Fruit fly (Drosophila melanogaster) whole organism, embryonic: Measurements from ENCODE around the gene CG8300.
A peak's percentile ranks its signal among the peaks of the same experiment; 100 is the strongest.

Source experiments
- Antp ChIP-seq: fragments of 200-800 bp; sonication (Bioruptor generic); optimal IDR thresholded peaks from 3 replicates; lab custom pipeline; 2016; ENCODE audit warnings: missing biosample characterization, missing genetic modification characterization
- CG10654 ChIP-seq: fragments of 200-800 bp; sonication (Bioruptor generic); optimal IDR thresholded peaks from 2 replicates; lab custom pipeline; 2016; ENCODE audit warnings: missing biosample characterization, missing genetic modification characterization
- CG11085 ChIP-seq: fragments of 200-800 bp; sonication (Bioruptor generic); IDR thresholded peaks from 2 replicates; pipeline ENCODE4 v1.3.6; 2022; ENCODE audit warnings: missing biosample characterization, missing genetic modification characterization
- CG12391 ChIP-seq: fragments of 200-800 bp; sonication (Bioruptor generic); optimal IDR thresholded peaks from 3 replicates; lab custom pipeline; 2018; ENCODE audit warnings: missing biosample characterization, mild to moderate bottlenecking, missing genetic modification characterization, moderate library complexity
- CG12744 ChIP-seq: fragments of 200-800 bp; sonication (Bioruptor generic); optimal IDR thresholded peaks from 2 replicates; lab custom pipeline; 2016; ENCODE audit warnings: missing biosample characterization, missing genetic modification characterization
- CG13624 ChIP-seq: fragments of 200-800 bp; sonication (Bioruptor generic); optimal IDR thresholded peaks from 2 replicates; lab custom pipeline; 2016; ENCODE audit warnings: missing biosample characterization, missing genetic modification characterization
- CG14667 ChIP-seq: fragments of 200-800 bp; sonication (Bioruptor generic); IDR thresholded peaks from 2 replicates; pipeline ENCODE4 v1.3.6; 2022; ENCODE audit warnings: missing biosample characterization, missing genetic modification characterization
- CG15269 ChIP-seq: fragments of 200-800 bp; sonication (Bioruptor generic); optimal IDR thresholded peaks from 2 replicates; lab custom pipeline; 2018; ENCODE audit warnings: missing biosample characterization, mild to moderate bottlenecking, missing genetic modification characterization, moderate library complexity
- CG1603 ChIP-seq: fragments of 200-800 bp; sonication (Bioruptor generic); optimal IDR thresholded peaks from 2 replicates; lab custom pipeline; 2019; ENCODE audit warnings: missing biosample characterization, mild to moderate bottlenecking, missing genetic modification characterization, moderate library complexity
- CG18262 ChIP-seq: fragments of 200-800 bp; optimal IDR thresholded peaks from 3 replicates; lab custom pipeline; 2019; ENCODE audit warnings: missing biosample characterization, mild to moderate bottlenecking, missing genetic modification characterization, moderate library complexity
- CG2678 ChIP-seq: fragments of 200-800 bp; sonication (Bioruptor generic); optimal IDR thresholded peaks from 3 replicates; lab custom pipeline; 2019; ENCODE audit warnings: missing biosample characterization, mild to moderate bottlenecking, missing genetic modification characterization, moderate library complexity
- CG32767 ChIP-seq: fragments of 200-800 bp; sonication (Bioruptor generic); IDR thresholded peaks from 2 replicates; pipeline ENCODE4 v1.3.6; 2022; ENCODE audit warnings: missing biosample characterization, missing genetic modification characterization
- CG3726 ChIP-seq: fragments of 200-800 bp; sonication (Bioruptor generic); IDR thresholded peaks from 3 replicates; pipeline ENCODE4, ENCODE4 v1.3.6; 2022; ENCODE audit warnings: missing biosample characterization, missing genetic modification characterization
- CG5245 ChIP-seq: fragments of 200-800 bp; sonication (Bioruptor generic); optimal IDR thresholded peaks from 3 replicates; lab custom pipeline; 2016; ENCODE audit warnings: missing biosample characterization, missing genetic modification characterization
- CG6175 ChIP-seq: fragments of 200-800 bp; sonication (Bioruptor generic); IDR thresholded peaks from 3 replicates; pipeline ENCODE4 v1.3.6; 2022; ENCODE audit warnings: missing biosample characterization, missing genetic modification characterization
- CG7271 ChIP-seq: fragments of 200-800 bp; sonication (Bioruptor generic); optimal IDR thresholded peaks from 2 replicates; lab custom pipeline; 2018; ENCODE audit warnings: missing biosample characterization, mild to moderate bottlenecking, missing genetic modification characterization, moderate library complexity
- CG7556 ChIP-seq: fragments of 200-800 bp; sonication (Bioruptor generic); optimal IDR thresholded peaks from 2 replicates; lab custom pipeline; 2017; ENCODE audit warnings: missing biosample characterization, mild to moderate bottlenecking, missing genetic modification characterization
- CG7987 ChIP-seq: fragments of 200-800 bp; sonication (Bioruptor generic); optimal IDR thresholded peaks from 2 replicates; lab custom pipeline; 2018; ENCODE audit warnings: missing biosample characterization, mild to moderate bottlenecking, missing genetic modification characterization, moderate library complexity
- CG8089 ChIP-seq: fragments of 200-800 bp; sonication (Bioruptor generic); optimal IDR thresholded peaks from 3 replicates; lab custom pipeline; 2016; ENCODE audit warnings: missing biosample characterization, missing genetic modification characterization
- CG8281 ChIP-seq: fragments of 200-800 bp; sonication (Bioruptor generic); optimal IDR thresholded peaks from 2 replicates; lab custom pipeline; 2018; ENCODE audit warnings: missing biosample characterization, mild to moderate bottlenecking, missing genetic modification characterization, moderate library complexity
- CG9215 ChIP-seq: fragments of 200-800 bp; sonication (Bioruptor generic); IDR thresholded peaks from 2 replicates; pipeline ENCODE4 v1.3.6; 2022; ENCODE audit warnings: missing biosample characterization, missing genetic modification characterization
- CG9437 ChIP-seq: fragments of 200-800 bp; sonication (Bioruptor generic); optimal IDR thresholded peaks from 2 replicates; lab custom pipeline; 2018; ENCODE audit warnings: missing biosample characterization, mild to moderate bottlenecking, missing genetic modification characterization
- CoRest ChIP-seq: fragments of 200-800 bp; sonication (Bioruptor generic); optimal IDR thresholded peaks from 3 replicates; lab custom pipeline; 2018; ENCODE audit warnings: missing biosample characterization, mild to moderate bottlenecking, missing genetic modification characterization, moderate library complexity
- Dbx ChIP-seq: fragments of 200-800 bp; sonication (Bioruptor generic); IDR thresholded peaks from 3 replicates; pipeline ENCODE4 v1.3.6; 2022; ENCODE audit warnings: missing biosample characterization, missing genetic modification characterization
- Deaf1 ChIP-seq: fragments of 200-800 bp; optimal IDR thresholded peaks from 3 replicates; lab custom pipeline; 2019; ENCODE audit warnings: missing biosample characterization, mild to moderate bottlenecking, missing genetic modification characterization, moderate library complexity
- Fer1 ChIP-seq: fragments of 200-800 bp; sonication (Bioruptor generic); optimal IDR thresholded peaks from 2 replicates; lab custom pipeline; 2017; ENCODE audit warnings: missing biosample characterization, mild to moderate bottlenecking, missing genetic modification characterization
- Fer2 ChIP-seq: fragments of 200-800 bp; sonication (Bioruptor generic); optimal IDR thresholded peaks from 2 replicates; lab custom pipeline; 2018; ENCODE audit warnings: missing biosample characterization, mild to moderate bottlenecking, missing genetic modification characterization, moderate library complexity
- HLH3B ChIP-seq: fragments of 200-800 bp; sonication (Bioruptor generic); IDR thresholded peaks from 2 replicates; pipeline ENCODE4 v1.3.6; 2022; ENCODE audit warnings: missing biosample characterization, missing genetic modification characterization
- Lpt ChIP-seq: fragments of >200 bp; optimal IDR thresholded peaks from 2 replicates; lab custom pipeline; 2018; ENCODE audit warnings: missing biosample characterization, missing genetic modification characterization
- MESR4 ChIP-seq: fragments of 200-800 bp; sonication (Bioruptor generic); optimal IDR thresholded peaks from 2 replicates; lab custom pipeline; 2018; ENCODE audit warnings: missing biosample characterization, mild to moderate bottlenecking, missing genetic modification characterization, moderate library complexity
- Med ChIP-seq: fragments of 200-800 bp; sonication (Bioruptor generic); peaks from one replicate; lab custom pipeline; 2016; ENCODE audit warnings: missing biosample characterization, missing genetic modification characterization, mild to moderate bottlenecking, inconsistent platforms, moderate library complexity
- Sox100B ChIP-seq: fragments of 200-800 bp; sonication (Bioruptor generic); optimal IDR thresholded peaks from 3 replicates; lab custom pipeline; 2018; ENCODE audit warnings: missing biosample characterization, mild to moderate bottlenecking, missing genetic modification characterization
- Stat92E ChIP-seq, 3 experiments: fragments of >200 bp in 2 of 3; fragments of 200-800 bp in 1 of 3; sonication (Bioruptor generic) in 1 of 3; optimal IDR thresholded peaks; 2 replicates each; lab custom pipeline; 2017 to 2019; ENCODE audit warnings: missing biosample characterization in 3 of 3, missing genetic modification characterization in 3 of 3, mild to moderate bottlenecking in 1 of 3, moderate library complexity in 1 of 3
- Vsx1 ChIP-seq: fragments of 200-800 bp; sonication (Bioruptor generic); optimal IDR thresholded peaks from 2 replicates; lab custom pipeline; 2017; ENCODE audit warnings: missing biosample characterization, mild to moderate bottlenecking, missing genetic modification characterization, missing genetic modification reagents
- ab ChIP-seq: fragments of 200-800 bp; sonication (Bioruptor generic); optimal IDR thresholded peaks from 2 replicates; lab custom pipeline; 2016; ENCODE audit warnings: missing biosample characterization, missing genetic modification characterization
- cas ChIP-seq: fragments of 200-800 bp; sonication (Bioruptor generic); IDR thresholded peaks from 2 replicates; pipeline ENCODE4 v1.3.6; 2022; ENCODE audit warnings: missing biosample characterization, missing genetic modification characterization
- dan ChIP-seq: fragments of 200-800 bp; sonication (Bioruptor generic); IDR thresholded peaks from 2 replicates; pipeline ENCODE4 v1.3.6; 2022; ENCODE audit warnings: missing biosample characterization, missing genetic modification characterization
- dm ChIP-seq: fragments of 200-800 bp; sonication (Bioruptor generic); optimal IDR thresholded peaks from 3 replicates; lab custom pipeline; 2016; ENCODE audit warnings: missing biosample characterization, missing genetic modification characterization
- ems ChIP-seq: fragments of 200-800 bp; sonication (Bioruptor generic); optimal IDR thresholded peaks from 3 replicates; lab custom pipeline; 2016; ENCODE audit warnings: missing biosample characterization, missing genetic modification characterization
- fd64A ChIP-seq: fragments of 200-800 bp; sonication (Bioruptor generic); optimal IDR thresholded peaks from 3 replicates; lab custom pipeline; 2018; ENCODE audit warnings: missing biosample characterization, mild to moderate bottlenecking, missing genetic modification characterization
- grn ChIP-seq: fragments of 200-800 bp; sonication (Bioruptor generic); optimal IDR thresholded peaks from 3 replicates; lab custom pipeline; 2017; ENCODE audit warnings: missing biosample characterization, missing genetic modification characterization
- inv ChIP-seq: fragments of 200-800 bp; sonication (Bioruptor generic); IDR thresholded peaks from 2 replicates; pipeline ENCODE4 v1.3.6; 2022; ENCODE audit warnings: missing biosample characterization, missing genetic modification characterization; ENCODE audit not compliant: partially characterized antibody
- kay ChIP-seq: fragments of 200-800 bp; sonication (Bioruptor generic); optimal IDR thresholded peaks from 2 replicates; lab custom pipeline; 2016; ENCODE audit warnings: missing biosample characterization, missing genetic modification characterization
- otp ChIP-seq: fragments of 200-800 bp; sonication (Bioruptor generic); IDR thresholded peaks from 3 replicates; pipeline ENCODE4, ENCODE4 v1.3.6; 2022; ENCODE audit warnings: missing biosample characterization, missing genetic modification characterization
- pb ChIP-seq: fragments of 200-800 bp; sonication (Bioruptor generic); optimal IDR thresholded peaks from 3 replicates; lab custom pipeline; 2016; ENCODE audit warnings: missing biosample characterization, missing genetic modification characterization
- pros ChIP-seq: fragments of 200-800 bp; sonication (Bioruptor generic); optimal IDR thresholded peaks from 3 replicates; lab custom pipeline; 2019; ENCODE audit warnings: missing biosample characterization, mild to moderate bottlenecking, missing genetic modification characterization, moderate library complexity
- shn ChIP-seq: fragments of 200-800 bp; sonication (Bioruptor generic); optimal IDR thresholded peaks from 3 replicates; lab custom pipeline; 2016; ENCODE audit warnings: missing biosample characterization, missing genetic modification characterization
- toy ChIP-seq: fragments of 200-800 bp; sonication (Bioruptor generic); IDR thresholded peaks from 2 replicates; pipeline ENCODE4 v1.3.6; 2022; ENCODE audit warnings: missing biosample characterization, missing genetic modification characterization
- unc-4 ChIP-seq: fragments of 200-800 bp; sonication (Bioruptor generic); IDR thresholded peaks from 2 replicates; pipeline ENCODE4 v1.3.6; 2022; ENCODE audit warnings: missing biosample characterization, missing genetic modification characterization; ENCODE audit not compliant: partially characterized antibody
- zen2 ChIP-seq: fragments of 200-800 bp; sonication (Bioruptor generic); IDR thresholded peaks from 3 replicates; pipeline ENCODE4 v1.3.6; 2022; ENCODE audit warnings: missing biosample characterization, missing genetic modification characterization; ENCODE audit not compliant: partially characterized antibody

The CG8300 gene

DNA sequence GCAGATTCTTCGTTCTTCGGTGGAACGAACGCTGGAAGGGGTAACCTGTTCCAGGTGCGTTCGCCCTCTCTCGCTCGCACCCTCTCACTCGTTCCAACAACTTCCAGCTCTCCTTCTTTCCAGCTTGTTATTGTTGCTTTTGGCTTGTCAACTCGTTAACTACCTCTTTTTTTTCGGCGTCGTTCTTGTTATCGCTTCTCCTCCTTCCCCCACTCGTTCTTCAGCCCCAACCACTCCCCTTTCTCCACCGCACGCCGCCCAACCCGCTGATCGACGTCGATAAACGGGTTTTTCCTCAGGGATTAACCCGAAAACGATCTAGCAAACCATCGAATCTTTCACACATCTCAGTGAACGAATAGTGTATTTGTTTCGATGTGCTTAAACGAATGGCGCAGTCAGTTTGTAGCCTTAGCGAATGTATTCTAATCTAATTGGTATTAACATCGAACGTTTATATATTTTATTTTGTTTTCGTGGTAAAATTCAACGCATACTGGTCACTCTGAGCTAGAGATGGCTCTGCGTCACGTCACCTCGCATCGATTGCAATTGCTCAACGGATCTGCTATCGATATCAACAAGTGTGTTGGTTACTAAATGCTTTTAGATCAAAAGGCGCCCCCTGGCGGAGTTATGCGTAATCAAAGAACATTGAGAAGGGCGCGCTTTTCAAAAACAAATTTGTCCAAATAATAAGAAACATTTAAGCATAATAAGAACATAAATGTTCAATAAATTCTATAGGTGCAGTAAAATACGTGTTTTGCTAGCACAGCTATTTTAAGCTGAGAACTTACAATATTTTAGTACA, 5.3 kb downstream of the CG8300 start, which contains the start of gene fz4 (continued):
- TF ChIP-seq CG8281 (tag; lab: Kevin White, UChicago) (no peak), toy (GFP tag; lab: Robert Waterston, UW) (no peak), grn (peak; percentile 85), Fer2 (no peak), CG7271 (tag; lab: Kevin White, UChicago) (no peak), MESR4 (GFP tag; lab: Kevin White, UChicago) (peak; percentile 76), CG13624 (peak; percentile 31), fd64A (GFP tag; lab: Kevin White, UChicago) (no peak), inv (peak; percentile 69), Sox100B (GFP tag; lab: Kevin White, UChicago) (no peak), Dbx (no peak), CG8089 (GFP tag; lab: Kevin White, UChicago) (no peak), unc-4 (GFP tag; lab: Robert Waterston, UW) (peak; percentile 80), CG6175 (GFP tag; lab: Robert Waterston, UW) (no peak), zen2 (peak; percentile 58; the same call in 2 of the 3 replicates), CG7987 (GFP tag; lab: Kevin White, UChicago) (no peak), CG32767 (peak; percentile 77), CG7556 (GFP tag; lab: Kevin White, UChicago) (no peak), Fer1 (GFP tag; lab: Kevin White, UChicago) (peak; percentile 35), dm (GFP tag; lab: Kevin White, UChicago) (no peak), otp (GFP tag; lab: Robert Waterston, UW) (no peak), ems (no peak), CG12744 (GFP tag; lab: Kevin White, UChicago) (no peak), CG1603 (tag; lab: Kevin White, UChicago) (no peak), CG5245 (GFP tag; lab: Kevin White, UChicago) (no peak), Antp (GFP tag; lab: Kevin White, UChicago) (no peak), CG9215 (no peak), Lpt (no peak), Deaf1 (tag; lab: Kevin White, UChicago) (peak; percentile 35), CG18262 (tag; lab: Kevin White, UChicago) (no peak), shn (no peak), HLH3B (GFP tag; lab: Robert Waterston, UW) (no peak), CoRest (tag; lab: Kevin White, UChicago) (peak; percentile 8), CG15269 (no peak), CG3726 (GFP tag; lab: Robert Waterston, UW) (no peak), dan (GFP tag; lab: Robert Waterston, UW) (no peak), CG2678 (no peak), cas (GFP tag; lab: Robert Waterston, UW) (no peak), kay (no peak), CG11085 (GFP tag; lab: Robert Waterston, UW) (no peak), Med (GFP tag; lab: Kevin White, UChicago) (peak; percentile 63), CG14667 (GFP tag; lab: Robert Waterston, UW) (no peak), CG12391 (peak; percentile 5), Vsx1 (GFP tag; lab: Kevin White, UChicago) (no peak), CG10654 (GFP tag; lab: Kevin White, UChicago) (no peak), CG9437 (GFP tag; lab: Kevin White, UChicago) (peak; percentile 63), pros (GFP tag; lab: Kevin White, UChicago) (peak; percentile 42), Stat92E (GFP tag; optimal IDR thresholded peaks at IDR 0.05; lab: Kevin White, UChicago) (no peak), pb (GFP tag; lab: Kevin White, UChicago) (peak; percentile 21), ab (GFP tag; lab: Kevin White, UChicago) (no peak)
